Worm (Caenorhabditis elegans): ENCODE data around the gene col-173.

ce11 chrX:6845934-6846333, 31.4 kb downstream of the col-173 start, which contains the start of gene C53B7.2:
- TF ChIP-seq nhr-237 (tag; optimal IDR thresholded peaks at IDR 0.05) (no peak), elt-3 (tag; optimal IDR thresholded peaks at IDR 0.05) (no peak), ceh-82 (tag; optimal IDR thresholded peaks at IDR 0.05) (no peak), skn-1 (tag; optimal IDR thresholded peaks at IDR 0.05) (no peak), fkh-10 (GFP tag; optimal IDR thresholded peaks at IDR 0.05) (no peak), egl-27 (tag; optimal IDR thresholded peaks at IDR 0.05) (no peak), ama-1 (optimal IDR thresholded peaks at IDR 0.05) (no peak), nhr-11 (tag; optimal IDR thresholded peaks at IDR 0.05) (no peak), R02D3.7 (tag; optimal IDR thresholded peaks at IDR 0.05) (no peak), nhr-76 (tag; optimal IDR thresholded peaks at IDR 0.05) (no peak), snpc-4 (tag; optimal IDR thresholded peaks at IDR 0.05) (no peak)
